Worm (Caenorhabditis elegans) whole organism, L4 larva: ENCODE measurements around the gene ppm-1.G.

Experiments used
- aha-1 ChIP-seq: fragments of 150-350 bp; peaks from one replicate; lab custom pipeline; 2014; ENCODE audit warnings: missing biosample characterization, missing genetic modification characterization
- ama-1 ChIP-seq: fragments of 150-350 bp; optimal IDR thresholded peaks from 2 replicates; lab custom pipeline; 2014; ENCODE audit warnings: inconsistent platforms, mixed read lengths
- ces-1 ChIP-seq: fragments of 150-350 bp; sonication (generic microtip); optimal IDR thresholded peaks from 4 replicates; lab custom pipeline; 2014; ENCODE audit warnings: missing biosample characterization, missing genetic modification reagents, missing genetic modification characterization
- mes-2 ChIP-seq: sonication (generic microtip); optimal IDR thresholded peaks from 2 replicates; lab custom pipeline; 2016; ENCODE audit warnings: missing genotype, mild to moderate bottlenecking, missing genetic modification characterization, missing compliant biosample characterization; ENCODE audit not compliant: poor library complexity, severe bottlenecking

DNA sequence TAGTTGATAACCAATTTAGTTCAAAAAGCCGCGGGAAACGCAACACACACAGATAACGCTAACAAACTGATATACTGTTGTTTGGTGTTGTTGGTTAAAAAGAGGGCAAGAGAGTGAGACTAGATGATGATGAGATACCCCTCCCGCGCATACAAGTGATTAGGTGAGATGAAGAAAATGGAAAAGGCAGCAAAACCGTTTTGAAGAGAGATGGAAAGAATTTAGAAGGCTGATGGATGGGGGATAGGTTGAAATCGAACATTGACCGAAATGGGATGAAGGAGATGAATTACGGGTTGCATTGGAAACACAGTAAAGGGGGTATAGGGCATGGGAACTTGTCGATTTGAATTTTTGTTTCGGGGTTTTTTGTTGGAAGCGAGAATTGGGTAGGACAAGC lies 34.7 kb upstream of the ppm-1.G start:
- no peak for TF ChIP-seq mes-2
- TF ChIP-seq ces-1 (GFP tag; lab: Kevin White, UChicago): no peak
- no peak for TF ChIP-seq ama-1 (lab: Kevin White, UChicago)
- no peak for TF ChIP-seq aha-1 (tag; lab: Kevin White, UChicago)
